Fruit fly (Drosophila melanogaster): Measurements from ENCODE around the gene Or98b.

Gene Or98b

dm6 chr3R:28332137-28332671 is 19.8 kb upstream of the Or98b start (continued):
- TF ChIP-seq CG14441 (GFP tag; IDR thresholded peaks at IDR 0.05) (peak; percentile 76), scrt (GFP tag; optimal IDR thresholded peaks at IDR 0.05) (peak; percentile 56), Bteb2 (GFP tag; optimal IDR thresholded peaks at IDR 0.05) (peak; percentile 47), CG10959 (GFP tag; IDR thresholded peaks at IDR 0.05) (no peak), GATAe (GFP tag; conservative IDR thresholded peaks at IDR 0.05) (0 out of 2 replicates have a peak, but pooled peaks have one; percentile 33), CG32532 (GFP tag; IDR thresholded peaks at IDR 0.05) (peak; percentile 76), B-H2 (GFP tag; optimal IDR thresholded peaks at IDR 0.05) (no peak), jumu (GFP tag; optimal IDR thresholded peaks at IDR 0.05) (peak; percentile 27), pho (GFP tag; optimal IDR thresholded peaks at IDR 0.05) (peak; percentile 15), shn (GFP tag; optimal IDR thresholded peaks at IDR 0.05) (peak; percentile 42), CG9727 (GFP tag; optimal IDR thresholded peaks at IDR 0.05) (peak; percentile 75), CG12744 (GFP tag; optimal IDR thresholded peaks at IDR 0.05) (peak; percentile 10), CG6791 (GFP tag; IDR thresholded peaks at IDR 0.05; ENCODE audit: partially characterized antibody) (no peak), CG10462 (GFP tag; optimal IDR thresholded peaks at IDR 0.05) (no peak), Rx (GFP tag; IDR thresholded peaks at IDR 0.05) (no peak), cato (GFP tag; optimal IDR thresholded peaks at IDR 0.05; ENCODE audit: borderline replicate concordance) (no peak), CG34376 (GFP tag; optimal IDR thresholded peaks at IDR 0.05) (peak; percentile 15), hkb (optimal IDR thresholded peaks at IDR 0.05) (no peak), hkb (GFP tag; IDR thresholded peaks at IDR 0.05) (peak; percentile 77), HmgZ (tag; optimal IDR thresholded peaks at IDR 0.05) (peak; percentile 51), ab (GFP tag; optimal IDR thresholded peaks at IDR 0.05) (no peak), CG18764 (GFP tag; optimal IDR thresholded peaks at IDR 0.05) (peak; percentile 22), zf30C (GFP tag; optimal IDR thresholded peaks at IDR 0.05) (peak; percentile 39), CG9817 (tag; optimal IDR thresholded peaks at IDR 0.05) (peak; percentile 41), cas (GFP tag; IDR thresholded peaks at IDR 0.05) (no peak), Mad (GFP tag; optimal IDR thresholded peaks at IDR 0.05) (peak; percentile 24), Hr78 (GFP tag; optimal IDR thresholded peaks at IDR 0.05) (peak in 1 of 2 experiments; percentile 32), Ptx1 (GFP tag; IDR thresholded peaks at IDR 0.05) (peak; percentile 74), Jarid2 (GFP tag; optimal IDR thresholded peaks at IDR 0.05) (no peak), salm (tag; optimal IDR thresholded peaks at IDR 0.05) (no peak), CG7928 (GFP tag; optimal IDR thresholded peaks at IDR 0.05) (peak; percentile 24), Dp (GFP tag; optimal IDR thresholded peaks at IDR 0.05) (no peak), BEAF-32 (GFP tag; optimal IDR thresholded peaks at IDR 0.05) (no peak), caup (GFP tag; optimal IDR thresholded peaks at IDR 0.05; ENCODE audit: severe bottlenecking) (peak; percentile 73), CG1602 (GFP tag; optimal IDR thresholded peaks at IDR 0.05) (peak; percentile 32), grn (GFP tag; optimal IDR thresholded peaks at IDR 0.05) (peak; percentile 30), bcd (GFP tag; optimal IDR thresholded peaks at IDR 0.05) (peak; percentile 55), B-H1 (GFP tag; IDR thresholded peaks at IDR 0.05) (peak; percentile 50; the same call in 2 of the 3 replicates), CG13624 (GFP tag; optimal IDR thresholded peaks at IDR 0.05) (peak; percentile 61), CG15011 (GFP tag; optimal IDR thresholded peaks at IDR 0.05) (peak; percentile 15), Sox102F (GFP tag; optimal IDR thresholded peaks at IDR 0.05) (peak; percentile 67), ftz-f1 (GFP tag; optimal IDR thresholded peaks at IDR 0.05) (no peak), Scr (GFP tag; IDR thresholded peaks at IDR 0.05; ENCODE audit: partially characterized antibody) (no peak), CG12391 (tag; optimal IDR thresholded peaks at IDR 0.05) (peak; percentile 64), CG12155 (GFP tag; optimal IDR thresholded peaks at IDR 0.05) (peak; percentile 53), CG4404 (GFP tag; IDR thresholded peaks at IDR 0.05) (peak; percentile 36; the same call in 1 of the 2 replicates), hth (optimal IDR thresholded peaks at IDR 0.05) (no peak), CG12299 (tag; optimal IDR thresholded peaks at IDR 0.05) (peak; percentile 41), fd96Cb (tag; optimal IDR thresholded peaks at IDR 0.05) (peak; percentile 39), CG7839 (tag; optimal IDR thresholded peaks at IDR 0.05) (peak; percentile 75)
